Fruit fly (Drosophila melanogaster) whole organism, prepupa: ENCODE measurements around the gene CG42846.
A peak's percentile ranks its signal among the peaks of the same experiment; 100 is the strongest.

Source experiments
- Blimp-1 ChIP-seq: fragments of 200-800 bp; sonication (Bioruptor generic); optimal IDR thresholded peaks from 3 replicates; lab custom pipeline; 2017; ENCODE audit warnings: missing biosample characterization, missing genetic modification characterization, mild to moderate bottlenecking, moderate library complexity, missing genetic modification reagents
- CG10631 ChIP-seq: fragments of 200-800 bp; sonication (Bioruptor generic); optimal IDR thresholded peaks from 2 replicates; lab custom pipeline; 2016; ENCODE audit warnings: missing biosample characterization, missing genetic modification characterization
- CG10669 ChIP-seq: fragments of 200-800 bp; sonication (Bioruptor generic); optimal IDR thresholded peaks from 3 replicates; lab custom pipeline; 2018; ENCODE audit warnings: missing biosample characterization, mild to moderate bottlenecking, missing genetic modification characterization, moderate library complexity
- CG11294 ChIP-seq: fragments of 200-800 bp; sonication (Bioruptor generic); IDR thresholded peaks from 2 replicates; pipeline ENCODE4 v1.3.6; 2022; ENCODE audit warnings: missing biosample characterization, missing genetic modification characterization
- CG11762 ChIP-seq: fragments of 200-800 bp; sonication (Bioruptor generic); optimal IDR thresholded peaks from 3 replicates; lab custom pipeline; 2016; ENCODE audit warnings: missing biosample characterization, missing genetic modification characterization; ENCODE audit not compliant: insufficient read depth
- CG11902 ChIP-seq: fragments of 200-800 bp; sonication (Bioruptor generic); optimal IDR thresholded peaks from 3 replicates; lab custom pipeline; 2016; ENCODE audit warnings: missing biosample characterization, missing genetic modification characterization
- CG15336 ChIP-seq: fragments of 200-800 bp; sonication (Bioruptor generic); IDR thresholded peaks from 2 replicates; pipeline ENCODE4 v1.3.6; 2022; ENCODE audit warnings: missing biosample characterization, missing genetic modification characterization
- CG1621 ChIP-seq: fragments of 200-800 bp; sonication (Bioruptor generic); optimal IDR thresholded peaks from 3 replicates; lab custom pipeline; 2018; ENCODE audit warnings: missing biosample characterization, mild to moderate bottlenecking, missing genetic modification characterization
- CG16779 ChIP-seq: fragments of 200-800 bp; sonication (Bioruptor generic); optimal IDR thresholded peaks from 3 replicates; lab custom pipeline; 2017; ENCODE audit warnings: missing biosample characterization, mild to moderate bottlenecking, missing genetic modification characterization
- CG31627 ChIP-seq: fragments of 200-800 bp; sonication (Bioruptor generic); optimal IDR thresholded peaks from 3 replicates; lab custom pipeline; 2016; ENCODE audit warnings: missing biosample characterization, missing genetic modification characterization
- CG32006 ChIP-seq: fragments of 200-800 bp; sonication (Bioruptor generic); optimal IDR thresholded peaks from 3 replicates; lab custom pipeline; 2017; ENCODE audit warnings: missing biosample characterization, mild to moderate bottlenecking, missing genetic modification characterization
- CG6163 ChIP-seq: fragments of 200-800 bp; sonication (Bioruptor generic); IDR thresholded peaks from 3 replicates; pipeline ENCODE4 v1.3.6; 2022; ENCODE audit warnings: missing biosample characterization, missing genetic modification characterization
- CG6276 ChIP-seq: fragments of 200-800 bp; sonication (Bioruptor generic); optimal IDR thresholded peaks from 2 replicates; lab custom pipeline; 2017; ENCODE audit warnings: missing biosample characterization, mild to moderate bottlenecking, missing genetic modification characterization
- CG8119 ChIP-seq: fragments of 200-800 bp; sonication (Bioruptor generic); IDR thresholded peaks from 3 replicates; pipeline ENCODE4 v1.3.6; 2022; ENCODE audit warnings: missing biosample characterization, missing genetic modification characterization
- CG8319 ChIP-seq: fragments of 200-800 bp; sonication (Bioruptor generic); optimal IDR thresholded peaks from 3 replicates; lab custom pipeline; 2016; ENCODE audit warnings: missing biosample characterization, missing genetic modification characterization
- CG9139 ChIP-seq: fragments of 200-800 bp; sonication (Bioruptor generic); optimal IDR thresholded peaks from 3 replicates; lab custom pipeline; 2017; ENCODE audit warnings: missing biosample characterization, mild to moderate bottlenecking, missing genetic modification characterization
- Ets96B ChIP-seq: fragments of 200-800 bp; optimal IDR thresholded peaks from 2 replicates; lab custom pipeline; 2019; ENCODE audit warnings: missing biosample characterization, mild to moderate bottlenecking, missing genetic modification characterization, moderate library complexity
- Gug ChIP-seq: fragments of 200-800 bp; sonication (Bioruptor generic); IDR thresholded peaks from 2 replicates; pipeline ENCODE4 v1.3.6; 2022; ENCODE audit warnings: missing biosample characterization, missing genetic modification characterization
- Hr38 ChIP-seq: sonication (Bioruptor generic); optimal IDR thresholded peaks from 2 replicates; lab custom pipeline; 2016; ENCODE audit warnings: missing biosample characterization, missing genetic modification characterization
- Hr39 ChIP-seq: fragments of 200-800 bp; sonication (Bioruptor generic); optimal IDR thresholded peaks from 2 replicates; lab custom pipeline; 2016; ENCODE audit warnings: missing biosample characterization, missing genetic modification characterization
- Hr4 ChIP-seq: fragments of 200-800 bp; sonication (Bioruptor generic); optimal IDR thresholded peaks from 3 replicates; lab custom pipeline; 2016; ENCODE audit warnings: missing biosample characterization, missing genetic modification characterization
- Lpt ChIP-seq: fragments of 200-800 bp; sonication (Bioruptor generic); optimal IDR thresholded peaks from 3 replicates; lab custom pipeline; 2016; ENCODE audit warnings: missing biosample characterization, missing genetic modification characterization
- Met ChIP-seq: fragments of 200-800 bp; sonication (Bioruptor generic); optimal IDR thresholded peaks from 3 replicates; lab custom pipeline; 2016; ENCODE audit warnings: missing biosample characterization, missing genetic modification characterization
- OdsH ChIP-seq: fragments of 200-800 bp; sonication (Bioruptor generic); optimal IDR thresholded peaks from 3 replicates; lab custom pipeline; 2016; ENCODE audit warnings: missing biosample characterization, missing genetic modification characterization
- Smox ChIP-seq: fragments of 200-800 bp; sonication (Bioruptor generic); optimal IDR thresholded peaks from 3 replicates; lab custom pipeline; 2016; ENCODE audit warnings: missing biosample characterization, missing genetic modification characterization
- Sox102F ChIP-seq: fragments of 200-800 bp; sonication (Bioruptor generic); optimal IDR thresholded peaks from 2 replicates; lab custom pipeline; 2016; ENCODE audit warnings: missing biosample characterization, mild to moderate bottlenecking, missing genetic modification characterization
- Sox14 ChIP-seq: fragments of 200-800 bp; sonication (Bioruptor generic); optimal IDR thresholded peaks from 3 replicates; lab custom pipeline; 2016; ENCODE audit warnings: missing biosample characterization, missing genetic modification characterization
- Sox15 ChIP-seq: fragments of 200-800 bp; sonication (Bioruptor generic); optimal IDR thresholded peaks from 3 replicates; lab custom pipeline; 2016; ENCODE audit warnings: missing biosample characterization, missing genetic modification characterization
- acj6 ChIP-seq: fragments of 200-800 bp; sonication (Bioruptor generic); optimal IDR thresholded peaks from 3 replicates; lab custom pipeline; 2016; ENCODE audit warnings: missing biosample characterization, missing genetic modification characterization
- cyc ChIP-seq: fragments of 200-800 bp; sonication (Bioruptor generic); optimal IDR thresholded peaks from 3 replicates; lab custom pipeline; 2016; ENCODE audit warnings: missing biosample characterization, missing genetic modification characterization
- eg ChIP-seq: fragments of 200-800 bp; sonication (Bioruptor generic); IDR thresholded peaks from 3 replicates; pipeline ENCODE4 v1.3.6; 2022; ENCODE audit warnings: missing biosample characterization, missing genetic modification characterization
- fd59A ChIP-seq: fragments of 200-800 bp; sonication (Bioruptor generic); optimal IDR thresholded peaks from 2 replicates; lab custom pipeline; 2017; ENCODE audit warnings: missing biosample characterization, mild to moderate bottlenecking, missing genetic modification characterization, missing genetic modification reagents
- net ChIP-seq: fragments of 200-800 bp; sonication (Bioruptor generic); optimal IDR thresholded peaks from 3 replicates; lab custom pipeline; 2016; ENCODE audit warnings: missing biosample characterization, missing genetic modification characterization
- pdm3 ChIP-seq: fragments of 200-800 bp; sonication (Bioruptor generic); optimal IDR thresholded peaks from 3 replicates; lab custom pipeline; 2016; ENCODE audit warnings: missing biosample characterization, missing genetic modification characterization
- salr ChIP-seq, 2 experiments: fragments of 200-800 bp; sonication (Bioruptor generic); optimal IDR thresholded peaks; 3 replicates each; lab custom pipeline; 2016 to 2018; ENCODE audit warnings: missing biosample characterization in 2 of 2, missing genetic modification characterization in 2 of 2, mild to moderate bottlenecking in 1 of 2
- spab ChIP-seq: fragments of 200-800 bp; sonication (Bioruptor generic); optimal IDR thresholded peaks from 2 replicates; lab custom pipeline; 2017; ENCODE audit warnings: missing biosample characterization, mild to moderate bottlenecking, missing genetic modification characterization, missing genetic modification reagents
- ss ChIP-seq, 2 experiments: fragments of 200-800 bp; sonication (Bioruptor generic); optimal IDR thresholded peaks; 2 replicates in 1 of 2; 3 replicates in 1 of 2; lab custom pipeline; 2017 to 2018; ENCODE audit warnings: mild to moderate bottlenecking in 2 of 2, missing biosample characterization in 2 of 2, missing genetic modification characterization in 2 of 2, moderate library complexity in 1 of 2
- svp ChIP-seq: fragments of 200-800 bp; sonication (Bioruptor generic); peaks from one replicate; lab custom pipeline; 2016; ENCODE audit warnings: missing biosample characterization, missing genetic modification characterization
- vri ChIP-seq: fragments of 200-800 bp; sonication (Bioruptor generic); optimal IDR thresholded peaks from 3 replicates; lab custom pipeline; 2016; ENCODE audit warnings: missing biosample characterization, mild to moderate bottlenecking, missing genetic modification characterization

CG42846 gene

DNA sequence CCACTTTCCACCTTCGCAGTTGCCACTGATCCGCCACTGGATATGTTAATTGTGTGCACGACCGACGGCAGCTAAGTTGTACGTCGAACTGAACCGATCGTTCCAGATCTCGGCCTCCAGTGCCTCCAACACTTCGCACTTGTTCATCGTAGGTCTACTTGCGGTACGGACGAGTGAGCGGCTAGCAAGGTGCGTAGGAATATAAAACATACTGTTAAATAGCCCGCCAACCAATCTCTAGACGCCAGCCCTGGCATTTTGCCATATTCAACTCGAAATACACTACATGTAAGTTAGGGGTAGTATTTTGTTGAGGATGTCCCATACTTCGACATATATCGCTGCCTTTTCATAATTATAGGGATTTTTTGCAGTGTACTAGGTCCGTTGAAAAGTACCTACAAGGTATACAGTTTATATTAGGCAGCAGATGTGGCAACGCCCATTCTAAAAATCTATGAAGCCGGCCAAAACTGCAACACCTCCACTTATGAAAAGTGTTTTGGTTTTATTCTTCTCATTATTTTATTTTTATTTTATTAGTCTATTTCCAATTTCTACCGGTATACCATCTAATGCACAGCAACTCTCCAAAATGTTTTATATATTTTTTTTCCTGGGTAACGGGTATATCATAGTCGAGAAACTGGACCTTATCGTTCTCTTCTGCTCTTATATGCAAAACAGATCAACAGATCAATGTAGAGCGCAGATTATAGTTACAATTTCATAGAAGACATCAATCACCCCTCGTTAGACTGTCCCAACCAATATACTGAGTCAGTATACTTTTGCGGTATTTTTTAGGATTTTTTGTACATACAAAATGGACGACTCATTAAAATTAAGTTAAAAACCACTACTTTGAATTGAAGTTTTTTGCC lies 8.1 kb downstream of the CG42846 start, which contains the start of the genes pyx and CG33229 (continued):
- TF ChIP-seq CG11762 (GFP tag; lab: Kevin White, UChicago) (peak; percentile 40), CG11902 (peak; percentile 81), Hr39 (GFP tag; lab: Kevin White, UChicago) (peak; percentile 89), Met (GFP tag; lab: Kevin White, UChicago) (peak; percentile 82), CG15336 (GFP tag; lab: Robert Waterston, UW) (peak; percentile 62), vri (GFP tag; lab: Kevin White, UChicago) (no peak), CG6163 (peak; percentile 81), eg (peak; percentile 86), CG6276 (GFP tag; lab: Kevin White, UChicago) (peak; percentile 74), Sox15 (GFP tag; lab: Kevin White, UChicago) (peak; percentile 83), Sox14 (peak; percentile 79), Smox (GFP tag; lab: Kevin White, UChicago) (peak; percentile 78), Gug (peak; percentile 66), CG8319 (GFP tag; lab: Kevin White, UChicago) (peak; percentile 57), CG8119 (GFP tag; lab: Robert Waterston, UW) (peak; percentile 74), CG32006 (GFP tag; lab: Kevin White, UChicago) (peak; percentile 94), CG1621 (tag; lab: Kevin White, UChicago) (peak; percentile 42), pdm3 (peak; percentile 86), OdsH (peak; percentile 87)
- TF ChIP-seq, all 60 proteins: peak for 51

DNA sequence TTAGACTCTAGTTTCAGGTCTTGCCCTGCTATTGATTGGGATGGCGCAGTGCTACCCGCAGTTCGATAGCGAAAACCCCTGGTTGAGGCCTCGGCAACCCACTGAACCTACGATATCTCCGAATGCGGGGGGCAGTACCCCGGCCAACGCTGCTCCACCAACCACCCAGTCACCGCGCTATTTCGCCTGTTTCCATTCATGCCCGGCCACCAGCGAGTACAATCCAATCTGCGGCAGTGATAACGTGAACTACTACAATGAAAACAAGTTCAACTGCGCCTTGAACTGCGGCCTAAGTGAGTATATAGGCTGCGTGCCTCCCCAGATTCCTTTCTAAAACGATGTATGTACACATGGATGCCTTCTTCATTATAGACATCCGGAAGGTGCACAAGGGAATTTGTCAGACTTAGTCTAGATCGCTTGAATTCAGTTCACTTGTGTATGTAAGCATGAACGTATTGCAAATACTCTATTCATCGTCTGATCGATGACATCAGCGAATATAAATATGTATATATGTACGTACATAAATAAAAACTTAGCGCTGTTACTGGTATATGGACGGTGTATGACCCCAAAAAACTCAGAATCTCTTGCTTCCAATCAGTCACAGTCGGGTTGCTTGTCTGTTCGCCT lies 13.8 kb downstream of the CG42846 start, which contains the start of gene CG13877:
Gene CG13877, plus strand, starts transcription at position 589 of the 639 bp plus-strand sequence.
- peak; percentile 92 for TF ChIP-seq svp (GFP tag; lab: Kevin White, UChicago)
- no peak for TF ChIP-seq Lpt (GFP tag; lab: Kevin White, UChicago)
- TF ChIP-seq acj6 (GFP tag; lab: Kevin White, UChicago), result no peak

DNA sequence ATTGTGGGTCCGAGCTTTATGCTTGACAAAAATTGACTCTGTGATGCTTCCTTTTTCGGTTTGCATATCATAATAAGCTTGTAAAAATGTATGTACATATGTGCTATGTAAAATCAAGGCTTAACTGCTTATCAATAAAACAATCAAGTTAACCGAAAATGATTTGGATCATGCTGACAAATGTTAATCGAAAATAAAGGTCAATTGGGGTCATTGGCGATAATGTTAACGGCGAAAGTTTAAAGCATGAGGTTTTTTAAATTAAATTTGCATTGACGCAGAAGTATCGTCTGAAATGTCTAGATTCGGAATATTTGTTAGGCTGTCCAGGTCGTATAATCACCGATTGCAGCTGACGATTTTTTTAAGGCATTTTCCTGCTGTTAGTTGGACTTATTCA lies 15.1 kb downstream of the CG42846 start, which contains the start of gene Kaz1-ORFB:
Gene Kaz1-ORFB, plus strand, starts transcription at position 301 of the 400 bp plus-strand sequence.
- TF ChIP-seq fd59A (GFP tag; lab: Kevin White, UChicago), result no peak
- no peak for TF ChIP-seq Hr4 (GFP tag; lab: Kevin White, UChicago)
- no peak for TF ChIP-seq spab (GFP tag; lab: Kevin White, UChicago)
- no peak for TF ChIP-seq Lpt (GFP tag; lab: Kevin White, UChicago)
- TF ChIP-seq CG10631 (GFP tag; lab: Kevin White, UChicago), result no peak
- no peak for TF ChIP-seq CG6276 (GFP tag; lab: Kevin White, UChicago)
- no peak for TF ChIP-seq Hr38 (GFP tag; lab: Kevin White, UChicago)
- TF ChIP-seq CG8119 (GFP tag; lab: Robert Waterston, UW), result no peak

DNA sequence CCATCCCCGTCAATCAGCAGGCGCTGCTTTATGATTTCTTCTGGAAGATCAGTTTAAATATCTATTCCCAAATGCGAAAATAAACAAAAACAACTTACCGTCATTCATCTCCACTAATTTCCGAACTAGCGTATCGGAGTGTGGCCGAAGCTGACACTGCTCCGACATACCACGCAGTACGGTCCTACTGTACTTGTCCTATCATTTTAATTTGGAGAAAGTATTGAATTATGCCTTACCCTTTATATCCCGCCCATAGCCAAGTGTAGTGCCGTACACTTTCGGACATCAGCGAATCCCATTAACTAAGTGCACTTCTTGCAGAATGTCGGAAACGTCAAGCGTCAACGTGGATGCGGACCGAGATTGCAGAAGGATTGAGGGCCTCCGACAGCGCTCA lies 18.9 kb downstream of the CG42846 start, which contains the start of the genes thoc7 and Dis3l2:
Gene thoc7, minus strand, starts transcription at position 168 of the 400 bp plus-strand sequence.
Gene Dis3l2, plus strand, starts transcription at position 190 of the 400 bp plus-strand sequence.
- TF ChIP-seq ss (GFP tag; optimal IDR thresholded peaks at IDR 0.05; lab: Kevin White, UChicago) (no peak), Met (GFP tag; lab: Kevin White, UChicago) (no peak), Blimp-1 (no peak), salr (GFP tag; optimal IDR thresholded peaks at IDR 0.05; lab: Kevin White, UChicago) (no peak), CG10631 (GFP tag; lab: Kevin White, UChicago) (no peak), CG8319 (GFP tag; lab: Kevin White, UChicago) (no peak), CG10669 (GFP tag; lab: Kevin White, UChicago) (no peak), Hr4 (GFP tag; lab: Kevin White, UChicago) (no peak), CG31627 (GFP tag; lab: Kevin White, UChicago) (no peak), net (GFP tag; lab: Kevin White, UChicago) (no peak), CG11294 (no peak), CG9139 (GFP tag; lab: Kevin White, UChicago) (no peak), Sox102F (GFP tag; lab: Kevin White, UChicago) (no peak), Hr39 (GFP tag; lab: Kevin White, UChicago) (no peak), CG6276 (GFP tag; lab: Kevin White, UChicago) (no peak), cyc (GFP tag; lab: Kevin White, UChicago) (no peak), Ets96B (tag; lab: Kevin White, UChicago) (no peak), CG1621 (tag; lab: Kevin White, UChicago) (no peak), CG16779 (no peak)
